Fruit fly (Drosophila melanogaster) whole organism, embryonic: ENCODE results near the gene trk.

Experiments used
- Abd-B ChIP-seq: fragments of 200-800 bp; sonication (Bioruptor generic); optimal IDR thresholded peaks from 2 replicates; lab custom pipeline; 2018; ENCODE audit warnings: missing biosample characterization, mild to moderate bottlenecking, missing genetic modification characterization, moderate library complexity
- Atf3 ChIP-seq: fragments of 200-800 bp; sonication (Bioruptor generic); optimal IDR thresholded peaks from 3 replicates; lab custom pipeline; 2016; ENCODE audit warnings: missing biosample characterization, missing genetic modification characterization
- CG11085 ChIP-seq: fragments of 200-800 bp; sonication (Bioruptor generic); IDR thresholded peaks from 2 replicates; pipeline ENCODE4 v1.3.6; 2022; ENCODE audit warnings: missing biosample characterization, missing genetic modification characterization
- CG13287 ChIP-seq: fragments of 200-800 bp; sonication (Bioruptor generic); IDR thresholded peaks from 2 replicates; pipeline ENCODE4 v1.3.6; 2022; ENCODE audit warnings: missing biosample characterization, missing genetic modification characterization; ENCODE audit not compliant: partially characterized antibody
- CG16863 ChIP-seq: fragments of 200-800 bp; sonication (Bioruptor generic); optimal IDR thresholded peaks from 3 replicates; lab custom pipeline; 2016; ENCODE audit warnings: missing biosample characterization, missing genetic modification characterization
- CG17328 ChIP-seq: fragments of 200-800 bp; sonication (Bioruptor generic); IDR thresholded peaks from 2 replicates; pipeline ENCODE4 v1.3.6; 2022; ENCODE audit warnings: missing biosample characterization, missing genetic modification characterization
- CG17568 ChIP-seq: fragments of 200-800 bp; sonication (Bioruptor generic); optimal IDR thresholded peaks from 2 replicates; lab custom pipeline; 2018; ENCODE audit warnings: missing biosample characterization, mild to moderate bottlenecking, missing genetic modification characterization, moderate library complexity
- CG2712 ChIP-seq: fragments of 200-800 bp; optimal IDR thresholded peaks from 3 replicates; lab custom pipeline; 2019; ENCODE audit warnings: missing biosample characterization, mild to moderate bottlenecking, missing genetic modification characterization, moderate library complexity
- CG3281 ChIP-seq: fragments of 200-800 bp; sonication (Bioruptor generic); optimal IDR thresholded peaks from 3 replicates; lab custom pipeline; 2017; ENCODE audit warnings: missing biosample characterization, mild to moderate bottlenecking, missing genetic modification characterization
- CG3838 ChIP-seq: fragments of 200-800 bp; sonication (Bioruptor generic); optimal IDR thresholded peaks from 3 replicates; lab custom pipeline; 2016; ENCODE audit warnings: missing biosample characterization, missing genetic modification characterization
- CG3995 ChIP-seq: fragments of 200-800 bp; sonication (Bioruptor generic); optimal IDR thresholded peaks from 3 replicates; lab custom pipeline; 2016; ENCODE audit warnings: missing biosample characterization, missing genetic modification characterization
- CG4854 ChIP-seq: fragments of 200-800 bp; sonication (Bioruptor generic); optimal IDR thresholded peaks from 2 replicates; lab custom pipeline; 2016; ENCODE audit warnings: missing biosample characterization, missing genetic modification characterization, inconsistent platforms
- CG5953 ChIP-seq: fragments of 200-800 bp; sonication (Bioruptor generic); IDR thresholded peaks from 2 replicates; pipeline ENCODE4 v1.3.6; 2022; ENCODE audit warnings: missing biosample characterization, missing genetic modification characterization
- CG7745 ChIP-seq: fragments of 200-800 bp; sonication (Bioruptor generic); optimal IDR thresholded peaks from 2 replicates; lab custom pipeline; 2018; ENCODE audit warnings: missing biosample characterization, mild to moderate bottlenecking, missing genetic modification characterization, moderate library complexity
- CG7839 ChIP-seq: fragments of 200-800 bp; sonication (Bioruptor generic); optimal IDR thresholded peaks from 3 replicates; lab custom pipeline; 2018; ENCODE audit warnings: missing biosample characterization, mild to moderate bottlenecking, missing genetic modification characterization, moderate library complexity
- CG8290 ChIP-seq, 3 experiments: fragments of 200-800 bp; sonication (Bioruptor generic); optimal IDR thresholded peaks; 2 replicates each; lab custom pipeline; 2016 to 2019; ENCODE audit warnings: missing biosample characterization in 3 of 3, missing genetic modification characterization in 3 of 3, mild to moderate bottlenecking in 2 of 3, moderate library complexity in 1 of 3
- CG8478 ChIP-seq: fragments of >200 bp; optimal IDR thresholded peaks from 2 replicates; lab custom pipeline; 2018
- Doc3 ChIP-seq: fragments of 200-800 bp; sonication (Bioruptor generic); IDR thresholded peaks from 3 replicates; pipeline ENCODE4 v1.3.6; 2022; ENCODE audit warnings: missing biosample characterization, missing genetic modification characterization; ENCODE audit not compliant: partially characterized antibody
- Ets65A ChIP-seq: fragments of 200-800 bp; sonication (Bioruptor generic); peaks from one replicate; lab custom pipeline; 2016; ENCODE audit warnings: missing biosample characterization, missing genetic modification characterization
- Fer3 ChIP-seq: fragments of 200-800 bp; sonication (Bioruptor generic); optimal IDR thresholded peaks from 2 replicates; lab custom pipeline; 2018; ENCODE audit warnings: missing biosample characterization, mild to moderate bottlenecking, missing genetic modification characterization, moderate library complexity
- Gsc ChIP-seq: fragments of 200-800 bp; sonication (Bioruptor generic); IDR thresholded peaks from 2 replicates; pipeline ENCODE4 v1.3.6; 2022; ENCODE audit warnings: missing biosample characterization, missing genetic modification characterization
- Hr78 ChIP-seq, 2 experiments: fragments of 200-800 bp in 1 of 2; fragments of >200 bp in 1 of 2; sonication (Bioruptor generic) in 1 of 2; optimal IDR thresholded peaks; 2 replicates each; lab custom pipeline; 2017 to 2019; ENCODE audit warnings: missing biosample characterization in 2 of 2, missing genetic modification characterization in 2 of 2, mild to moderate bottlenecking in 1 of 2, moderate library complexity in 1 of 2
- MTF-1 ChIP-seq: fragments of 200-800 bp; sonication (Bioruptor generic); optimal IDR thresholded peaks from 2 replicates; lab custom pipeline; 2018; ENCODE audit warnings: missing biosample characterization, mild to moderate bottlenecking, missing genetic modification characterization, borderline replicate concordance
- NC2β ChIP-seq: fragments of 200-800 bp; sonication (Bioruptor generic); optimal IDR thresholded peaks from 2 replicates; lab custom pipeline; 2016; ENCODE audit warnings: missing biosample characterization, missing genetic modification characterization
- Opbp ChIP-seq: fragments of 200-800 bp; sonication (Bioruptor generic); IDR thresholded peaks from 3 replicates; pipeline ENCODE4 v1.3.6; 2022; ENCODE audit warnings: missing biosample characterization, missing genetic modification characterization; ENCODE audit not compliant: partially characterized antibody
- Rfx ChIP-seq: fragments of 200-800 bp; sonication (Bioruptor generic); IDR thresholded peaks from 2 replicates; pipeline ENCODE4 v1.3.6; 2022; ENCODE audit warnings: missing biosample characterization, missing genetic modification characterization
- Rx ChIP-seq: fragments of 200-800 bp; sonication (Bioruptor generic); IDR thresholded peaks from 2 replicates; pipeline ENCODE4 v1.3.6; 2022; ENCODE audit warnings: missing biosample characterization, missing genetic modification characterization
- Tbp ChIP-seq: fragments of >200 bp; optimal IDR thresholded peaks from 2 replicates; lab custom pipeline; 2018; ENCODE audit warnings: missing biosample characterization, missing genetic modification characterization
- ato ChIP-seq: fragments of 200-800 bp; sonication (Bioruptor generic); IDR thresholded peaks from 2 replicates; pipeline ENCODE4 v1.3.6; 2022; ENCODE audit warnings: missing biosample characterization, missing genetic modification characterization; ENCODE audit not compliant: partially characterized antibody
- chif ChIP-seq, 2 experiments: fragments of 200-800 bp; sonication (Bioruptor generic); optimal IDR thresholded peaks; 3 replicates each; lab custom pipeline; 2016; ENCODE audit warnings: missing biosample characterization in 2 of 2, missing genetic modification characterization in 2 of 2
- dmrt11E ChIP-seq: fragments of 200-800 bp; sonication (Bioruptor generic); optimal IDR thresholded peaks from 3 replicates; lab custom pipeline; 2018; ENCODE audit warnings: missing biosample characterization, mild to moderate bottlenecking, missing genetic modification characterization, moderate library complexity
- en ChIP-seq: fragments of 200-800 bp; sonication (Bioruptor generic); optimal IDR thresholded peaks from 2 replicates; lab custom pipeline; 2016; ENCODE audit warnings: missing biosample characterization, missing genetic modification characterization
- fd64A ChIP-seq: fragments of 200-800 bp; sonication (Bioruptor generic); optimal IDR thresholded peaks from 3 replicates; lab custom pipeline; 2018; ENCODE audit warnings: missing biosample characterization, mild to moderate bottlenecking, missing genetic modification characterization
- h ChIP-seq: fragments of >200 bp; optimal IDR thresholded peaks from 2 replicates; lab custom pipeline; 2017
- ham ChIP-seq: fragments of 200-800 bp; sonication (Bioruptor generic); IDR thresholded peaks from 2 replicates; pipeline ENCODE4 v1.3.6; 2022; ENCODE audit warnings: missing biosample characterization, missing genetic modification characterization
- ken ChIP-seq: fragments of 200-800 bp; sonication (Bioruptor generic); IDR thresholded peaks from 3 replicates; pipeline ENCODE4 v1.3.6; 2022; ENCODE audit warnings: missing biosample characterization, missing genetic modification characterization
- lola ChIP-seq, 3 experiments: fragments of >200 bp in 2 of 3; fragments of 200-800 bp in 1 of 3; sonication (Bioruptor generic) in 1 of 3; optimal IDR thresholded peaks; 2 replicates each; lab custom pipeline; 2017 to 2019; ENCODE audit warnings: missing biosample characterization in 3 of 3, missing genetic modification characterization in 3 of 3, mild to moderate bottlenecking in 1 of 3, moderate library complexity in 1 of 3
- oc ChIP-seq: fragments of 200-800 bp; sonication (Bioruptor generic); optimal IDR thresholded peaks from 2 replicates; lab custom pipeline; 2018; ENCODE audit warnings: missing biosample characterization, mild to moderate bottlenecking, missing genetic modification characterization, moderate library complexity
- sd ChIP-seq: fragments of 200-800 bp; sonication (Bioruptor generic); optimal IDR thresholded peaks from 3 replicates; lab custom pipeline; 2018; ENCODE audit warnings: missing biosample characterization, mild to moderate bottlenecking, missing genetic modification characterization, moderate library complexity
- shn ChIP-seq: fragments of 200-800 bp; sonication (Bioruptor generic); optimal IDR thresholded peaks from 3 replicates; lab custom pipeline; 2016; ENCODE audit warnings: missing biosample characterization, missing genetic modification characterization
- tgo ChIP-seq: fragments of 200-800 bp; sonication (Bioruptor generic); IDR thresholded peaks from 3 replicates; pipeline ENCODE4 v1.3.6; 2022; ENCODE audit warnings: missing biosample characterization, missing genetic modification characterization
- twi ChIP-seq: fragments of 200-800 bp; optimal IDR thresholded peaks from 2 replicates; lab custom pipeline; 2019; ENCODE audit warnings: missing biosample characterization, mild to moderate bottlenecking, missing genetic modification characterization, moderate library complexity
- usp ChIP-seq: fragments of >200 bp; optimal IDR thresholded peaks from 2 replicates; lab custom pipeline; 2017; ENCODE audit warnings: missing biosample characterization, missing genetic modification characterization
- wek ChIP-seq: fragments of 200-800 bp; sonication (Bioruptor generic); optimal IDR thresholded peaks from 3 replicates; lab custom pipeline; 2018; ENCODE audit warnings: missing biosample characterization, mild to moderate bottlenecking, missing genetic modification characterization, moderate library complexity
- zfh2 ChIP-seq: fragments of 200-800 bp; sonication (Bioruptor generic); optimal IDR thresholded peaks from 2 replicates; lab custom pipeline; 2016; ENCODE audit warnings: missing biosample characterization, missing genetic modification characterization

The trk gene

DNA sequence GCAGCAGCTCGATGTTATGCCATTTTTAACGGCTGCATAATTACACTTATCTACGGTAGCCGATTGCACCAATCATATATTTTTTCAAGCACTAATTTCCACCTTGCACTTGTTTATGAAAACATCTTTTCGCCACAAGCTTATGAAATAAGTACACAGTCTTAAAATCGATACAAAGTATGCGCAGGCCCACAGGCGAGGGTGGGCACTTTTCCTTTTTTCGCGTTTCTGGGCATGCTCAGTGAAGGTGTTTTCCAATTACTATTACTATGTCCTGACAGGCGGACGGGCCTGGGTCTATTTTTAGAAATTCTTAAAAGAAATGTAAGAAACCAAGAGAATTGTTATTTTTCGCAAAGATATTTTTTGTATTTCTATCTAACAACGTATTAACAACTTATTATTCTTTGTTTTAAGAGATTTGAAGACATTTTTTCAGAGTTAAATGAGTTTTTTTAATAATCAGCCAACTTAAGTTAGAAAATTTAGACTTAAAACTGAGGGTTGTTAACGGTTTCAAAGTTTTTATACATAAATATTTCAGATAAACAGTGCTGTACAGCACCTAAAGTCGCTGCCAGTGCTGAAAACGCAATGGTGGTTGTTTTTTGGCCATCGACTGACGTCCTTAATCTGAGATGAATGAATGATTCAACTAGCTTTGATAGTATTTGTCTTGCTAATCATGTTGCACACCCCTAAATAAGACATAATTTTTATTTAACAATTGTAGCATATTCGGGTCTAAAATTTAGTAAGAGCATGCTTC lies 38.7 kb upstream of the trk start, which contains the start of gene Cdk5alpha (continued):
- no peak for TF ChIP-seq sd (tag; lab: Kevin White, UChicago)

DNA sequence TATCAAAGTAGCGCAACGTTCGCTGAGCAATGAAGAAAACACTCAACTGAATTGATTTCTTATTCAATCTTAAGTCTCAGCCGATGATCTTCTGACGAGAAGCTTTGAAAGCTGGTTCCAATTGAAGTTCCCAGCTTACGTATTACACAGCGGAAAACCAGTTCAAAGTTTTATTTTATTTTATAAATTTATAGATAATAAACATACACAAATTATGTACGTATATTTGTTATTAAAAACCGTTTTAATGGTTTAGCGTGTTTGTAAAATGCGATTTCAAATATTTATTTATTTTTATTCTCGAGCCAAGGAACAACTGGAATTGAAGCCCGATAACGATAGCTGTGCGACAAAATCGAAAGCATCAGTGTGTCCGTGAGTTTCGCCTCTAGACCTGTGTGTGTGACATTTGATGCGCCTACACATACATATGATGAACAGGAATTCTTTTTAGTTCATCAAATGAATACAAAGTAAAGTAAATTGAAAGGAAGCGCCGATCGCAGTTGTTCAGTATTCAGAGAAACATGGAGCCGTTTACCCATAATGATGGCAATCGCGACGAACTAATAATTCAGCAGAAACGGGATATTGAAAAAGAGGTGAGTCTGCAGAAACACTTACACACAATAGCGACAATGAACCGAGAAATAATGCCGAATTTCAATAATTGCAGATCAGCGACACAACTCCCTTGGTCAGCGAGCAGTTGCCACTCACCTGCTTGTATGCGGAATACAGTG lies 34.6 kb upstream of the trk start, which contains the start of the genes CG5390 and CG4968:
TSS of gene CG5390 (minus strand) at position 77 of the 743 bp plus-strand sequence.
TSS of gene CG4968 (plus strand) at position 405 of the 743 bp plus-strand sequence.
- no peak for TF ChIP-seq fd64A (GFP tag; lab: Kevin White, UChicago)
- TF ChIP-seq Atf3: no peak
- TF ChIP-seq CG3995 (GFP tag; lab: Kevin White, UChicago): peak; percentile 35
- no peak for TF ChIP-seq CG3838
- TF ChIP-seq CG3281 (GFP tag; lab: Kevin White, UChicago): peak; percentile 77
- no peak for TF ChIP-seq Rx (GFP tag; lab: Robert Waterston, UW)
- peak in 1 of 3 experiments; percentile 36 for TF ChIP-seq lola (GFP tag; optimal IDR thresholded peaks at IDR 0.05; lab: Kevin White, UChicago)
- no peak for TF ChIP-seq h (lab: Kevin White, UChicago)
- TF ChIP-seq CG7745 (tag; lab: Kevin White, UChicago): no peak
- TF ChIP-seq dmrt11E (tag; lab: Kevin White, UChicago): peak; percentile 7
- no peak for TF ChIP-seq shn
- no peak for TF ChIP-seq usp
- TF ChIP-seq ham: no peak
- TF ChIP-seq NC2β (GFP tag; lab: Kevin White, UChicago): no peak
- 0 out of 3 replicates have a peak, but pooled peaks have one; percentile 54 for TF ChIP-seq ken (GFP tag; lab: Robert Waterston, UW)
- peak; percentile 77 for TF ChIP-seq Fer3
- no peak for TF ChIP-seq MTF-1 (GFP tag; lab: Kevin White, UChicago)
- peak; percentile 27; the same call in 1 of the 2 replicates for TF ChIP-seq ato (GFP tag; lab: Robert Waterston, UW)
- TF ChIP-seq Hr78 (GFP tag; optimal IDR thresholded peaks at IDR 0.05; lab: Kevin White, UChicago): peak in 1 of 2 experiments; percentile 20
- peak; percentile 89 for TF ChIP-seq Ets65A (GFP tag; lab: Kevin White, UChicago)
- no peak for TF ChIP-seq Gsc (GFP tag; lab: Robert Waterston, UW)
- TF ChIP-seq Doc3 (GFP tag; lab: Robert Waterston, UW): no peak
- no peak for TF ChIP-seq wek (GFP tag; lab: Kevin White, UChicago)
- TF ChIP-seq oc (tag; lab: Kevin White, UChicago): no peak
- peak; percentile 78 for TF ChIP-seq CG2712 (tag; lab: Kevin White, UChicago)
- TF ChIP-seq Rfx (GFP tag; lab: Robert Waterston, UW): peak; percentile 72
- TF ChIP-seq CG17328 (GFP tag; lab: Robert Waterston, UW): peak; percentile 69
- TF ChIP-seq CG17568 (GFP tag; lab: Kevin White, UChicago): peak; percentile 57
- TF ChIP-seq zfh2: peak; percentile 5
- peak; percentile 43 for TF ChIP-seq twi (tag; lab: Kevin White, UChicago)
- TF ChIP-seq CG8478 (lab: Kevin White, UChicago): no peak
- no peak for TF ChIP-seq Abd-B (GFP tag; lab: Kevin White, UChicago)
- no peak for TF ChIP-seq chif (GFP tag; optimal IDR thresholded peaks at IDR 0.05; lab: Kevin White, UChicago)
- 0 out of 2 replicates have a peak, but pooled peaks have one; percentile 45 for TF ChIP-seq CG5953 (GFP tag; lab: Robert Waterston, UW)
- peak; percentile 66 for TF ChIP-seq CG8290 (GFP tag; optimal IDR thresholded peaks at IDR 0.05; lab: Kevin White, UChicago)
- TF ChIP-seq CG8290 (tag; optimal IDR thresholded peaks at IDR 0.05; lab: Kevin White, UChicago): no peak
- TF ChIP-seq Tbp (GFP tag; lab: Kevin White, UChicago): no peak
- TF ChIP-seq CG7839: no peak
- peak; percentile 73 for TF ChIP-seq CG13287 (GFP tag; lab: Robert Waterston, UW)
- 0 out of 3 replicates have a peak, but pooled peaks have one; percentile 24 for TF ChIP-seq Opbp (GFP tag; lab: Robert Waterston, UW)
- TF ChIP-seq en (GFP tag; lab: Kevin White, UChicago): no peak
- TF ChIP-seq CG11085: peak; percentile 39; the same call in 1 of the 2 replicates
- peak; percentile 45; the same call in 1 of the 3 replicates for TF ChIP-seq tgo (GFP tag; lab: Robert Waterston, UW)
- no peak for TF ChIP-seq CG16863 (GFP tag; lab: Kevin White, UChicago)
- TF ChIP-seq CG4854 (GFP tag; lab: Kevin White, UChicago): no peak
